Fruit fly (Drosophila melanogaster) whole organism, embryonic: Measurements from ENCODE around the gene MEP-1.
A peak's percentile ranks its signal among the peaks of the same experiment; 100 is the strongest.

ENCODE experiments used
- ATbp ChIP-seq: fragments of 200-800 bp; sonication (Bioruptor generic); optimal IDR thresholded peaks from 2 replicates; lab custom pipeline; 2017; ENCODE audit warnings: missing biosample characterization, mild to moderate bottlenecking, missing genetic modification characterization, missing genetic modification reagents
- Awh ChIP-seq: fragments of 200-800 bp; sonication (Bioruptor generic); IDR thresholded peaks from 2 replicates; pipeline ENCODE4, ENCODE4 v1.3.6; 2022; ENCODE audit warnings: missing biosample characterization, missing genetic modification characterization
- Bdp1 ChIP-seq: fragments of 200-800 bp; sonication (Bioruptor generic); optimal IDR thresholded peaks from 3 replicates; lab custom pipeline; 2016; ENCODE audit warnings: missing biosample characterization, missing genetic modification characterization
- BtbVII ChIP-seq: fragments of 200-800 bp; sonication (Bioruptor generic); optimal IDR thresholded peaks from 3 replicates; lab custom pipeline; 2017; ENCODE audit warnings: missing biosample characterization, mild to moderate bottlenecking, missing genetic modification characterization
- CG10274 ChIP-seq: fragments of 200-800 bp; sonication (Bioruptor generic); optimal IDR thresholded peaks from 3 replicates; lab custom pipeline; 2017; ENCODE audit warnings: missing biosample characterization, mild to moderate bottlenecking, missing genetic modification characterization
- CG11695 ChIP-seq: fragments of 200-800 bp; sonication (Bioruptor generic); IDR thresholded peaks from 3 replicates; pipeline ENCODE4 v1.3.6; 2022; ENCODE audit warnings: missing biosample characterization, missing genetic modification characterization
- CG14860 ChIP-seq: fragments of 200-800 bp; sonication (Bioruptor generic); IDR thresholded peaks from 3 replicates; pipeline ENCODE4 v1.3.6; 2022; ENCODE audit warnings: missing biosample characterization, missing genetic modification characterization; ENCODE audit not compliant: partially characterized antibody
- CG17385 ChIP-seq: fragments of 200-800 bp; sonication (Bioruptor generic); optimal IDR thresholded peaks from 3 replicates; lab custom pipeline; 2018; ENCODE audit warnings: missing biosample characterization, mild to moderate bottlenecking, missing genetic modification characterization
- CG2199 ChIP-seq: fragments of 200-800 bp; sonication (Bioruptor generic); IDR thresholded peaks from 3 replicates; pipeline ENCODE4 v1.3.6; 2022; ENCODE audit warnings: missing biosample characterization, missing genetic modification characterization
- CG2712 ChIP-seq: fragments of 200-800 bp; optimal IDR thresholded peaks from 3 replicates; lab custom pipeline; 2019; ENCODE audit warnings: missing biosample characterization, mild to moderate bottlenecking, missing genetic modification characterization, moderate library complexity
- CG30431 ChIP-seq: fragments of 200-800 bp; sonication (Bioruptor generic); optimal IDR thresholded peaks from 2 replicates; lab custom pipeline; 2017; ENCODE audit warnings: missing biosample characterization, missing genetic modification characterization
- CG3281 ChIP-seq: fragments of 200-800 bp; sonication (Bioruptor generic); optimal IDR thresholded peaks from 3 replicates; lab custom pipeline; 2017; ENCODE audit warnings: missing biosample characterization, mild to moderate bottlenecking, missing genetic modification characterization
- CG34422 ChIP-seq: fragments of 200-800 bp; sonication (Bioruptor generic); IDR thresholded peaks from 3 replicates; pipeline ENCODE4 v1.3.6; 2022; ENCODE audit warnings: missing biosample characterization, missing genetic modification characterization
- CG3838 ChIP-seq: fragments of 200-800 bp; sonication (Bioruptor generic); optimal IDR thresholded peaks from 3 replicates; lab custom pipeline; 2016; ENCODE audit warnings: missing biosample characterization, missing genetic modification characterization
- CG6175 ChIP-seq: fragments of 200-800 bp; sonication (Bioruptor generic); IDR thresholded peaks from 3 replicates; pipeline ENCODE4 v1.3.6; 2022; ENCODE audit warnings: missing biosample characterization, missing genetic modification characterization
- CG6791 ChIP-seq: fragments of 200-800 bp; sonication (Bioruptor generic); IDR thresholded peaks from 3 replicates; pipeline ENCODE4 v1.3.6; 2022; ENCODE audit warnings: missing biosample characterization, missing genetic modification characterization; ENCODE audit not compliant: partially characterized antibody
- CG7556 ChIP-seq: fragments of 200-800 bp; sonication (Bioruptor generic); optimal IDR thresholded peaks from 2 replicates; lab custom pipeline; 2017; ENCODE audit warnings: missing biosample characterization, mild to moderate bottlenecking, missing genetic modification characterization
- CG8359 ChIP-seq: fragments of 200-800 bp; sonication (Bioruptor generic); optimal IDR thresholded peaks from 2 replicates; lab custom pipeline; 2017; ENCODE audit warnings: missing biosample characterization, mild to moderate bottlenecking, missing genetic modification characterization, borderline replicate concordance
- CG8765 ChIP-seq: fragments of 200-800 bp; sonication (Bioruptor generic); IDR thresholded peaks from 2 replicates; pipeline ENCODE4 v1.3.6; 2022; ENCODE audit warnings: missing biosample characterization, missing genetic modification characterization
- CG8944 ChIP-seq: fragments of 200-800 bp; sonication (Bioruptor generic); optimal IDR thresholded peaks from 3 replicates; lab custom pipeline; 2016; ENCODE audit warnings: missing biosample characterization, missing genetic modification characterization
- CG9817 ChIP-seq: fragments of 200-800 bp; sonication (Bioruptor generic); optimal IDR thresholded peaks from 2 replicates; lab custom pipeline; 2018; ENCODE audit warnings: missing biosample characterization, mild to moderate bottlenecking, missing genetic modification characterization, moderate library complexity
- Drgx ChIP-seq: fragments of 200-800 bp; sonication (Bioruptor generic); IDR thresholded peaks from 2 replicates; pipeline ENCODE4 v1.3.6; 2022; ENCODE audit warnings: missing biosample characterization, missing genetic modification characterization
- Gug ChIP-seq: fragments of 200-800 bp; sonication (Bioruptor generic); IDR thresholded peaks from 4 replicates; pipeline ENCODE4 v1.3.6; 2022; ENCODE audit warnings: missing biosample characterization, missing genetic modification characterization
- HHEX ChIP-seq: fragments of 200-800 bp; sonication (Bioruptor generic); optimal IDR thresholded peaks from 3 replicates; lab custom pipeline; 2017; ENCODE audit warnings: missing biosample characterization, mild to moderate bottlenecking, missing genetic modification characterization, missing genetic modification reagents
- Hand ChIP-seq: fragments of 200-800 bp; sonication (Bioruptor generic); optimal IDR thresholded peaks from 2 replicates; lab custom pipeline; 2017; ENCODE audit warnings: mild to moderate bottlenecking, missing biosample characterization, missing genetic modification reagents, missing genetic modification characterization
- HmgZ ChIP-seq: fragments of 200-800 bp; sonication (Bioruptor generic); optimal IDR thresholded peaks from 2 replicates; lab custom pipeline; 2018; ENCODE audit warnings: missing biosample characterization, mild to moderate bottlenecking, missing genetic modification characterization
- Hr3 ChIP-seq: fragments of 200-800 bp; sonication (Bioruptor generic); optimal IDR thresholded peaks from 3 replicates; lab custom pipeline; 2016; ENCODE audit warnings: missing biosample characterization, missing genetic modification characterization
- Poxn ChIP-seq: fragments of 200-800 bp; sonication (Bioruptor generic); IDR thresholded peaks from 2 replicates; pipeline ENCODE4 v1.3.6; 2022; ENCODE audit warnings: missing biosample characterization, missing genetic modification characterization
- Rfx ChIP-seq: fragments of 200-800 bp; sonication (Bioruptor generic); IDR thresholded peaks from 2 replicates; pipeline ENCODE4 v1.3.6; 2022; ENCODE audit warnings: missing biosample characterization, missing genetic modification characterization
- Vsx1 ChIP-seq: fragments of 200-800 bp; sonication (Bioruptor generic); optimal IDR thresholded peaks from 2 replicates; lab custom pipeline; 2017; ENCODE audit warnings: missing biosample characterization, mild to moderate bottlenecking, missing genetic modification characterization, missing genetic modification reagents
- az2 ChIP-seq: fragments of 200-800 bp; sonication (Bioruptor generic); optimal IDR thresholded peaks from 3 replicates; lab custom pipeline; 2016; ENCODE audit warnings: missing biosample characterization, missing genetic modification characterization
- bigmax ChIP-seq: fragments of 200-800 bp; sonication (Bioruptor generic); optimal IDR thresholded peaks from 2 replicates; lab custom pipeline; 2018; ENCODE audit warnings: missing biosample characterization, mild to moderate bottlenecking, missing genetic modification characterization
- cad ChIP-seq: fragments of >200 bp; optimal IDR thresholded peaks from 2 replicates; lab custom pipeline; 2017; ENCODE audit warnings: missing biosample characterization, missing genetic modification characterization
- crc ChIP-seq: fragments of 200-800 bp; sonication (Bioruptor generic); optimal IDR thresholded peaks from 2 replicates; lab custom pipeline; 2016; ENCODE audit warnings: missing biosample characterization, missing genetic modification characterization
- gce ChIP-seq: fragments of 200-800 bp; sonication (Bioruptor generic); IDR thresholded peaks from 3 replicates; pipeline ENCODE4 v1.3.6; 2022; ENCODE audit warnings: missing biosample characterization, missing genetic modification characterization
- gro ChIP-seq: fragments of 200-800 bp; sonication (Bioruptor generic); optimal IDR thresholded peaks from 2 replicates; lab custom pipeline; 2016; ENCODE audit warnings: missing biosample characterization, missing genetic modification characterization
- her ChIP-seq: fragments of 200-800 bp; sonication (Bioruptor generic); optimal IDR thresholded peaks from 2 replicates; lab custom pipeline; 2016; ENCODE audit warnings: missing biosample characterization, missing genetic modification characterization
- lbe ChIP-seq: fragments of 200-800 bp; sonication (Bioruptor generic); optimal IDR thresholded peaks from 2 replicates; lab custom pipeline; 2016; ENCODE audit warnings: missing biosample characterization, mild to moderate bottlenecking, missing genetic modification characterization
- maf-S ChIP-seq: fragments of 200-800 bp; sonication (Bioruptor generic); optimal IDR thresholded peaks from 2 replicates; lab custom pipeline; 2016; ENCODE audit warnings: missing biosample characterization, missing genetic modification characterization
- mld ChIP-seq: fragments of 200-800 bp; sonication (Bioruptor generic); IDR thresholded peaks from 3 replicates; pipeline ENCODE4 v1.3.6; 2022; ENCODE audit warnings: missing biosample characterization, missing genetic modification characterization; ENCODE audit not compliant: partially characterized antibody
- nerfin-2 ChIP-seq: fragments of 200-800 bp; sonication (Bioruptor generic); IDR thresholded peaks from 2 replicates; pipeline ENCODE4 v1.3.6; 2022; ENCODE audit warnings: missing biosample characterization, missing genetic modification characterization; ENCODE audit not compliant: partially characterized antibody
- org-1 ChIP-seq: fragments of 200-800 bp; sonication (Bioruptor generic); optimal IDR thresholded peaks from 2 replicates; lab custom pipeline; 2017; ENCODE audit warnings: missing biosample characterization, missing genetic modification characterization
- prd ChIP-seq, 3 experiments: fragments of >200 bp in 2 of 3; fragments of 200-800 bp in 1 of 3; sonication (Bioruptor generic) in 1 of 3; optimal IDR thresholded peaks in 2 of 3; IDR thresholded peaks in 1 of 3; 2 replicates in 2 of 3; 3 replicates in 1 of 3; pipeline versions ENCODE4 v1.3.6 to Lab custom; 2017 to 2022; ENCODE audit warnings: missing biosample characterization in 1 of 3, missing genetic modification characterization in 1 of 3
- row ChIP-seq: fragments of 200-800 bp; sonication (Bioruptor generic); IDR thresholded peaks from 3 replicates; pipeline ENCODE4 v1.3.6; 2022; ENCODE audit warnings: missing biosample characterization, missing genetic modification characterization
- sens ChIP-seq: fragments of 200-800 bp; sonication (Bioruptor generic); peaks from one replicate; lab custom pipeline; 2016; ENCODE audit warnings: missing biosample characterization, missing genetic modification characterization
- slbo ChIP-seq: fragments of 200-800 bp; sonication (Bioruptor generic); IDR thresholded peaks from 2 replicates; pipeline ENCODE4 v1.3.6; 2022; ENCODE audit warnings: missing biosample characterization, missing genetic modification characterization
- toy ChIP-seq: fragments of 200-800 bp; sonication (Bioruptor generic); IDR thresholded peaks from 2 replicates; pipeline ENCODE4 v1.3.6; 2022; ENCODE audit warnings: missing biosample characterization, missing genetic modification characterization
- trem ChIP-seq: fragments of 200-800 bp; optimal IDR thresholded peaks from 3 replicates; lab custom pipeline; 2019; ENCODE audit warnings: missing biosample characterization, mild to moderate bottlenecking, missing genetic modification characterization, moderate library complexity
- trh ChIP-seq: fragments of 200-800 bp; sonication (Bioruptor generic); optimal IDR thresholded peaks from 2 replicates; lab custom pipeline; 2016; ENCODE audit warnings: missing biosample characterization, missing genetic modification characterization
- twi ChIP-seq: fragments of 200-800 bp; optimal IDR thresholded peaks from 2 replicates; lab custom pipeline; 2019; ENCODE audit warnings: missing biosample characterization, mild to moderate bottlenecking, missing genetic modification characterization, moderate library complexity
- vvl ChIP-seq: fragments of 200-800 bp; sonication (Bioruptor generic); IDR thresholded peaks from 2 replicates; pipeline ENCODE4 v1.3.6; 2022; ENCODE audit warnings: missing biosample characterization, missing genetic modification characterization
- zen ChIP-seq: fragments of 200-800 bp; sonication (Bioruptor generic); optimal IDR thresholded peaks from 3 replicates; lab custom pipeline; 2018; ENCODE audit warnings: missing biosample characterization, mild to moderate bottlenecking, missing genetic modification characterization, moderate library complexity

MEP-1 gene

DNA sequence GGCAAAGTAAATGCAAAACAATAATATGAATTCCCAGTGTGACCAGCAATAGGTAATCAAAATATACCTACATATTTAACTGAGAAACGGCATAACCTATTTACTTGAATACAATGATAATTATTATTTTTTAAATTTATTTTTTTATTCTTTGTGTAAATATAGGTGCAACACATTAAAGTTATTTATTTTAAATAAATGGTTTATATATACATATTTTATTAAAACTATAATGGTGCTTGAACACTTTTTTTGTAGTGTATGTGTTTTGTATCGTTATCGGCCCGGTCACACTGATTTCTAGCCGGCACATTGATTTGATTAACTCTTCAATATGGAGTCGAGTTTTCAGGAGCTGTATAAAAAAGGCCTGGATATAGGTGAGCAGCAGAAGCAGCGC, 20.3 kb downstream of the MEP-1 start, which contains the start of the genes ProRS-m, CG42304 and Snup (continued):
- TF ChIP-seq row (GFP tag; lab: Robert Waterston, UW): peak; percentile 94
- TF ChIP-seq org-1: no peak
- peak; percentile 1 for TF ChIP-seq HmgZ (tag; lab: Kevin White, UChicago)
- TF ChIP-seq az2 (GFP tag; lab: Kevin White, UChicago): peak; percentile 22
- no peak for TF ChIP-seq CG3838
- TF ChIP-seq prd (optimal IDR thresholded peaks at IDR 0.05; lab: Kevin White, UChicago): no peak
- TF ChIP-seq prd (GFP tag; IDR thresholded peaks at IDR 0.05; lab: Robert Waterston, UW): peak; percentile 82
- TF ChIP-seq CG2712 (tag; lab: Kevin White, UChicago): peak; percentile 87
- peak; percentile 29 for TF ChIP-seq CG7556 (GFP tag; lab: Kevin White, UChicago)
- no peak for TF ChIP-seq Poxn
- no peak for TF ChIP-seq gce (GFP tag; lab: Robert Waterston, UW)
- no peak for TF ChIP-seq CG10274 (GFP tag; lab: Kevin White, UChicago)
- no peak for TF ChIP-seq her (GFP tag; lab: Kevin White, UChicago)
- no peak for TF ChIP-seq ATbp (GFP tag; lab: Kevin White, UChicago)
- no peak for TF ChIP-seq CG9817 (tag; lab: Kevin White, UChicago)
- no peak for TF ChIP-seq nerfin-2 (GFP tag; lab: Robert Waterston, UW)
- no peak; the same call in 3 of the 4 replicates for TF ChIP-seq Gug
- no peak for TF ChIP-seq CG30431 (GFP tag; lab: Kevin White, UChicago)
- TF ChIP-seq toy (GFP tag; lab: Robert Waterston, UW): no peak
- TF ChIP-seq CG6791 (GFP tag; lab: Robert Waterston, UW): no peak
- no peak for TF ChIP-seq Vsx1
- TF ChIP-seq sens: peak; percentile 53
- TF ChIP-seq Drgx (GFP tag; lab: Robert Waterston, UW): no peak; the same call in 1 of the 2 replicates
- TF ChIP-seq mld (GFP tag; lab: Robert Waterston, UW): no peak
- no peak for TF ChIP-seq CG3281 (GFP tag; lab: Kevin White, UChicago)
- TF ChIP-seq cad (GFP tag; lab: Kevin White, UChicago): no peak
- peak; percentile 47; the same call in 1 of the 2 replicates for TF ChIP-seq Rfx (GFP tag; lab: Robert Waterston, UW)
- TF ChIP-seq maf-S (GFP tag; lab: Kevin White, UChicago): no peak
- peak; percentile 88 for TF ChIP-seq trem (tag; lab: Kevin White, UChicago)
- TF ChIP-seq CG6175: no peak
- TF ChIP-seq BtbVII (GFP tag; lab: Kevin White, UChicago): no peak
- TF ChIP-seq CG34422 (GFP tag; lab: Robert Waterston, UW): peak; percentile 74
- peak; percentile 58 for TF ChIP-seq Hr3 (GFP tag; lab: Kevin White, UChicago)
- TF ChIP-seq CG2199 (GFP tag; lab: Robert Waterston, UW): no peak
- peak; percentile 66 for TF ChIP-seq zen (tag; lab: Kevin White, UChicago)
- no peak for TF ChIP-seq trh
- no peak for TF ChIP-seq CG14860
- no peak for TF ChIP-seq lbe
- TF ChIP-seq HHEX (GFP tag; lab: Kevin White, UChicago): no peak
- no peak for TF ChIP-seq CG8944 (GFP tag; lab: Kevin White, UChicago)
- no peak for TF ChIP-seq crc (GFP tag; lab: Kevin White, UChicago)
- TF ChIP-seq Awh: peak; percentile 82
- peak; percentile 86 for TF ChIP-seq vvl (GFP tag; lab: Robert Waterston, UW)
- TF ChIP-seq Hand (GFP tag; lab: Kevin White, UChicago): no peak
- peak; percentile 73 for TF ChIP-seq bigmax (GFP tag; lab: Kevin White, UChicago)
- TF ChIP-seq Bdp1 (GFP tag; lab: Kevin White, UChicago): no peak
- no peak for TF ChIP-seq CG8765
- no peak for TF ChIP-seq CG17385 (GFP tag; lab: Kevin White, UChicago)
- TF ChIP-seq gro (GFP tag; lab: Kevin White, UChicago): no peak
- TF ChIP-seq CG8359 (GFP tag; lab: Kevin White, UChicago): no peak
- TF ChIP-seq CG11695 (GFP tag; lab: Robert Waterston, UW): peak; percentile 50; the same call in 1 of the 3 replicates
- TF ChIP-seq slbo (GFP tag; lab: Robert Waterston, UW): peak; percentile 83
- no peak for TF ChIP-seq twi (tag; lab: Kevin White, UChicago)
